Worm (Caenorhabditis elegans) whole organism, L4/young adult: Measurements from ENCODE around the gene C31H2.4.

Experiments
- W03F9.2 ChIP-seq: fragments of 150-350 bp; optimal IDR thresholded peaks from 2 replicates; lab custom pipeline; 2014; ENCODE audit warnings: missing biosample characterization, missing genetic modification characterization
- dao-5 ChIP-seq: sonication (generic microtip); optimal IDR thresholded peaks from 2 replicates; lab custom pipeline; 2016; ENCODE audit warnings: missing genotype, missing genetic modification characterization, moderate library complexity, missing compliant biosample characterization
- him-1 ChIP-seq: sonication (generic microtip); optimal IDR thresholded peaks from 2 replicates; lab custom pipeline; 2016; ENCODE audit warnings: missing genotype, missing genetic modification reagents, missing genetic modification characterization, missing compliant biosample characterization

The C31H2.4 gene

ce11 chrX:5119686-5120085 lies 39.8 kb downstream of the C31H2.4 start:
- no peak for TF ChIP-seq W03F9.2
- TF ChIP-seq him-1 (tag; lab: Kevin White, UChicago): no peak
- TF ChIP-seq dao-5 (tag; lab: Kevin White, UChicago): no peak

ce11 chrX:5119246-5119645 lies 40.2 kb downstream of the C31H2.4 start:
- TF ChIP-seq dao-5 (tag; lab: Kevin White, UChicago) (no peak), W03F9.2 (no peak), him-1 (tag; lab: Kevin White, UChicago) (no peak)

ce11 chrX:5117571-5117970 lies 41.9 kb downstream of the C31H2.4 start:
- TF ChIP-seq W03F9.2 (no peak), dao-5 (tag; lab: Kevin White, UChicago) (no peak), him-1 (tag; lab: Kevin White, UChicago) (no peak)

ce11 chrX:5116816-5117459 lies 42.5 kb downstream of the C31H2.4 start, which contains the start of gene apl-1:
apl-1 (minus strand) TSS chrX:5116866.
- TF ChIP-seq dao-5 (tag; lab: Kevin White, UChicago) (no peak), him-1 (tag; lab: Kevin White, UChicago) (no peak), W03F9.2 (no peak)

ce11 chrX:5116180-5116579 lies 43.3 kb downstream of the C31H2.4 start:
- no peak for TF ChIP-seq him-1 (tag; lab: Kevin White, UChicago)
- no peak for TF ChIP-seq dao-5 (tag; lab: Kevin White, UChicago)
- no peak for TF ChIP-seq W03F9.2

- TF ChIP-seq dao-5 (tag; lab: Kevin White, UChicago) (no peak), W03F9.2 (no peak), him-1 (tag; lab: Kevin White, UChicago) (no peak)
These were observed 44.0 kb downstream of the C31H2.4 start for ce11 chrX:5115511-5115910.

- TF ChIP-seq dao-5 (tag; lab: Kevin White, UChicago): no peak
- TF ChIP-seq him-1 (tag; lab: Kevin White, UChicago): no peak
- no peak for TF ChIP-seq W03F9.2
These were observed 47.6 kb downstream of the C31H2.4 start for ce11 chrX:5111894-5112293.

- TF ChIP-seq W03F9.2 (no peak), him-1 (tag; lab: Kevin White, UChicago) (no peak), dao-5 (tag; lab: Kevin White, UChicago) (no peak)
These were observed 50.3 kb downstream of the C31H2.4 start, which contains the start of gene C42D8.1 for ce11 chrX:5109130-5109529. C42D8.1 (plus strand) TSS chrX:5109506.

ce11 chrX:5106942-5107341 lies 52.5 kb downstream of the C31H2.4 start, which contains the start of gene C42D8.9:
C42D8.9 (minus strand) TSS chrX:5107042.
- TF ChIP-seq dao-5 (tag; lab: Kevin White, UChicago) (no peak), him-1 (tag; lab: Kevin White, UChicago) (no peak), W03F9.2 (no peak)

- no peak for TF ChIP-seq W03F9.2
- TF ChIP-seq him-1 (tag; lab: Kevin White, UChicago): no peak
- no peak for TF ChIP-seq dao-5 (tag; lab: Kevin White, UChicago)
These were observed 53.2 kb downstream of the C31H2.4 start for ce11 chrX:5106187-5106694.

- no peak for TF ChIP-seq him-1 (tag; lab: Kevin White, UChicago)
- no peak for TF ChIP-seq dao-5 (tag; lab: Kevin White, UChicago)
These were observed 53.8 kb downstream of the C31H2.4 start for ce11 chrX:5105703-5106102.
